Worm (Caenorhabditis elegans) whole organism, L4 larva: Measurements from ENCODE around the gene str-9.

Experiments used
- ces-1 ChIP-seq: fragments of 150-350 bp; sonication (generic microtip); optimal IDR thresholded peaks from 4 replicates; lab custom pipeline; 2014; ENCODE audit warnings: missing biosample characterization, missing genetic modification reagents, missing genetic modification characterization
- egl-27 ChIP-seq: sonication (generic microtip); optimal IDR thresholded peaks from 3 replicates; lab custom pipeline; 2017; ENCODE audit warnings: missing biosample characterization, missing genetic modification reagents, missing genetic modification characterization
- fkh-10 ChIP-seq: fragments of 150-350 bp; optimal IDR thresholded peaks from 2 replicates; lab custom pipeline; 2014; ENCODE audit warnings: missing biosample characterization, missing genetic modification reagents, missing genetic modification characterization
- madf-9 ChIP-seq: fragments of 200-800 bp; sonication (Bioruptor generic); conservative IDR thresholded peaks from 2 replicates; pipeline ENCODE4 v1.3.6; 2022; ENCODE audit warnings: missing genetic modification reagents, missing genetic modification characterization, missing compliant biosample characterization
- nhr-11 ChIP-seq: fragments of 150-350 bp; optimal IDR thresholded peaks from 2 replicates; lab custom pipeline; 2014; ENCODE audit warnings: missing biosample characterization, missing genetic modification characterization
- zip-2 ChIP-seq: fragments of 150-350 bp; optimal IDR thresholded peaks from 2 replicates; lab custom pipeline; 2014; ENCODE audit warnings: missing biosample characterization, missing genetic modification characterization

DNA sequence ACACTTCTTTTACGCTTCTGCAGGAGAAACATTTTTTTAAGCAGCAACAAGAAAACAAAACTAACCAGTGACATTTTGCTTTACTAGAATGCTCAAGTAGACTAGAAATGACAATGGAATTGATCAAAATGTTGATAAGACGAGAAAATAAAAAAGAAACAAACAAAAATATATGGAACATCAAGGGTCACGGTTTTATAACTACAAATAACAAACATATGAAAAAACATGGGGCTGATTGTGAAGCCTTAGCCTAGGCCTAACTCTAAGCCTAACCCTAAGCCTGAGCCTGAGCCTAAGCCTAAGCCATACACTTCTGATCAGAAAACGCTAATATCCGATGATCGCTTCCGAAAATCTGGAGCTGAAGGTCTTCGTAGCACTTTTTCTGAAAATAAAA is 28.1 kb upstream of the str-9 start, which contains the start of gene Y6E2A.10:
- TF ChIP-seq nhr-11 (no peak), madf-9 (GFP tag; lab: Robert Waterston, UW) (no peak), ces-1 (GFP tag; lab: Kevin White, UChicago) (no peak), egl-27 (tag; lab: Kevin White, UChicago) (no peak), fkh-10 (GFP tag; lab: Kevin White, UChicago) (no peak), zip-2 (tag; lab: Kevin White, UChicago) (no peak)
